Fruit fly (Drosophila melanogaster): ENCODE measurements around the gene CG32152.

Gene CG32152

dm6 chr3L:16150161-16150538, 6.3 kb upstream of the CG32152 start (continued):
- TF ChIP-seq tap (tag; optimal IDR thresholded peaks at IDR 0.05) (no peak), HLH4C (GFP tag; IDR thresholded peaks at IDR 0.05; ENCODE audit: partially characterized antibody) (peak; percentile 36; the same call in 1 of the 3 replicates), disco-r (GFP tag; optimal IDR thresholded peaks at IDR 0.05) (no peak), CG8388 (GFP tag; optimal IDR thresholded peaks at IDR 0.05) (no peak), CG6854 (GFP tag; optimal IDR thresholded peaks at IDR 0.05) (no peak), CG12299 (tag; optimal IDR thresholded peaks at IDR 0.05) (no peak), sug (tag; optimal IDR thresholded peaks at IDR 0.05) (peak; percentile 27), Six4 (GFP tag; optimal IDR thresholded peaks at IDR 0.05) (no peak), Atf-2 (GFP tag; optimal IDR thresholded peaks at IDR 0.05) (no peak), ftz-f1 (GFP tag; optimal IDR thresholded peaks at IDR 0.05) (peak; percentile 21), hth (optimal IDR thresholded peaks at IDR 0.05) (no peak), cwo (GFP tag; optimal IDR thresholded peaks at IDR 0.05) (no peak), dysf (GFP tag; IDR thresholded peaks at IDR 0.05) (no peak), CG1024 (GFP tag; IDR thresholded peaks at IDR 0.05) (no peak), CG9727 (GFP tag; optimal IDR thresholded peaks at IDR 0.05) (no peak), tio (GFP tag; optimal IDR thresholded peaks at IDR 0.05) (no peak), CG13775 (GFP tag; optimal IDR thresholded peaks at IDR 0.05) (no peak), Gug (GFP tag; IDR thresholded peaks at IDR 0.05) (no peak), CG2129 (GFP tag; IDR thresholded peaks at IDR 0.05; ENCODE audit: partially characterized antibody) (no peak), CG18011 (GFP tag; optimal IDR thresholded peaks at IDR 0.05) (no peak), Drgx (GFP tag; IDR thresholded peaks at IDR 0.05) (no peak), CG30020 (tag; optimal IDR thresholded peaks at IDR 0.05) (no peak), Rfx (GFP tag; IDR thresholded peaks at IDR 0.05) (no peak), her (GFP tag; optimal IDR thresholded peaks at IDR 0.05) (no peak), CG14710 (tag; optimal IDR thresholded peaks at IDR 0.05) (no peak), unc-4 (GFP tag; IDR thresholded peaks at IDR 0.05; ENCODE audit: partially characterized antibody) (no peak), Mes4 (GFP tag; optimal IDR thresholded peaks at IDR 0.05) (no peak), trem (tag; optimal IDR thresholded peaks at IDR 0.05) (no peak), CG17186 (GFP tag; optimal IDR thresholded peaks at IDR 0.05) (no peak), ems (GFP tag; optimal IDR thresholded peaks at IDR 0.05) (no peak), CG10267 (tag; optimal IDR thresholded peaks at IDR 0.05) (no peak), CG4404 (GFP tag; IDR thresholded peaks at IDR 0.05) (no peak), CG1603 (tag; optimal IDR thresholded peaks at IDR 0.05) (no peak), CG8290 (GFP tag; optimal IDR thresholded peaks at IDR 0.05) (no peak), CG8290 (tag; optimal IDR thresholded peaks at IDR 0.05) (no peak), caup (GFP tag; optimal IDR thresholded peaks at IDR 0.05; ENCODE audit: severe bottlenecking) (peak; percentile 26), ERR (GFP tag; optimal IDR thresholded peaks at IDR 0.05) (no peak), CG10654 (GFP tag; optimal IDR thresholded peaks at IDR 0.05) (no peak), Deaf1 (tag; optimal IDR thresholded peaks at IDR 0.05) (no peak), grn (GFP tag; optimal IDR thresholded peaks at IDR 0.05) (peak; percentile 46), H15 (GFP tag; IDR thresholded peaks at IDR 0.05) (no peak), CG1529 (GFP tag; optimal IDR thresholded peaks at IDR 0.05) (no peak), CG13894 (tag; optimal IDR thresholded peaks at IDR 0.05) (peak; percentile 90), CG8765 (GFP tag; IDR thresholded peaks at IDR 0.05) (no peak), CG15269 (tag; optimal IDR thresholded peaks at IDR 0.05) (no peak), cg (GFP tag; optimal IDR thresholded peaks at IDR 0.05) (peak; percentile 46), exex (tag; optimal IDR thresholded peaks at IDR 0.05) (peak; percentile 14), ato (GFP tag; IDR thresholded peaks at IDR 0.05; ENCODE audit: partially characterized antibody) (no peak), mld (GFP tag; IDR thresholded peaks at IDR 0.05; ENCODE audit: partially characterized antibody) (no peak), Mrtf (GFP tag; IDR thresholded peaks at IDR 0.05) (no peak), ssp (GFP tag; IDR thresholded peaks at IDR 0.05) (no peak), Oli (tag; optimal IDR thresholded peaks at IDR 0.05) (no peak)
